Worm (Caenorhabditis elegans) whole organism, L1 larva: ENCODE data around the gene gst-28.
A peak's percentile ranks its signal among the peaks of the same experiment; 100 is the strongest.

Source experiments
- C04F5.9 ChIP-seq: sonication (generic microtip); optimal IDR thresholded peaks from 2 replicates; lab custom pipeline; 2016; ENCODE audit warnings: missing genetic modification characterization, missing compliant biosample characterization
- Y116A8C.19 ChIP-seq: sonication (generic microtip); optimal IDR thresholded peaks from 2 replicates; lab custom pipeline; 2016; ENCODE audit warnings: missing compliant biosample characterization, missing genetic modification characterization, borderline replicate concordance
- aha-1 ChIP-seq: fragments of 150-350 bp; optimal IDR thresholded peaks from 2 replicates; lab custom pipeline; 2014; ENCODE audit warnings: missing biosample characterization, missing genetic modification characterization
- alr-1 ChIP-seq: fragments of 200-800 bp; sonication (Bioruptor generic); optimal IDR thresholded peaks from 2 replicates; lab custom pipeline; 2018; ENCODE audit warnings: borderline replicate concordance, mild to moderate bottlenecking, missing genetic modification characterization, missing compliant biosample characterization
- aly-2 ChIP-seq: fragments of 150-350 bp; optimal IDR thresholded peaks from 2 replicates; lab custom pipeline; 2014; ENCODE audit warnings: missing biosample characterization, missing genetic modification characterization
- ama-1 ChIP-seq: fragments of 150-350 bp; optimal IDR thresholded peaks from 2 replicates; lab custom pipeline; 2014
- blmp-1 ChIP-seq: fragments of 150-350 bp; optimal IDR thresholded peaks from 2 replicates; lab custom pipeline; 2014; ENCODE audit warnings: missing biosample characterization, missing genetic modification characterization
- ceh-90 ChIP-seq: sonication (generic microtip); optimal IDR thresholded peaks from 2 replicates; lab custom pipeline; 2016; ENCODE audit warnings: missing genetic modification characterization, missing compliant biosample characterization
- ces-1 ChIP-seq: fragments of 150-350 bp; optimal IDR thresholded peaks from 2 replicates; lab custom pipeline; 2014; ENCODE audit warnings: missing biosample characterization, missing genetic modification reagents, missing genetic modification characterization
- dsc-1 ChIP-seq: sonication (generic microtip); optimal IDR thresholded peaks from 2 replicates; lab custom pipeline; 2016; ENCODE audit warnings: mild to moderate bottlenecking, missing genetic modification characterization, missing compliant biosample characterization
- efl-3 ChIP-seq: fragments of 200-800 bp; sonication (Bioruptor generic); optimal IDR thresholded peaks from 2 replicates; lab custom pipeline; 2018; ENCODE audit warnings: mild to moderate bottlenecking, missing genetic modification characterization, missing compliant biosample characterization
- egl-13 ChIP-seq: sonication (generic microtip); optimal IDR thresholded peaks from 2 replicates; lab custom pipeline; 2016; ENCODE audit warnings: missing genotype, missing genetic modification reagents, missing genetic modification characterization, missing compliant biosample characterization
- egl-27 ChIP-seq, 2 experiments: fragments of 150-350 bp in 1 of 2; sonication (generic microtip); optimal IDR thresholded peaks; 3 replicates each; lab custom pipeline; 2017 to 2018; ENCODE audit warnings: missing biosample characterization in 2 of 2, missing genetic modification characterization in 2 of 2, missing genetic modification reagents in 2 of 2
- elt-2 ChIP-seq: sonication (generic microtip); optimal IDR thresholded peaks from 2 replicates; lab custom pipeline; 2016; ENCODE audit warnings: missing genetic modification characterization, mild to moderate bottlenecking, inconsistent platforms, missing compliant biosample characterization, missing genetic modification reagents
- elt-3 ChIP-seq, 6 experiments: fragments of 150-350 bp in 1 of 6; sonication (generic microtip); optimal IDR thresholded peaks; 2 replicates each; lab custom pipeline; 2017 to 2018; ENCODE audit warnings: missing biosample characterization in 6 of 6, missing genetic modification characterization in 6 of 6, inconsistent platforms in 1 of 6
- ets-5 ChIP-seq: fragments of 200-800 bp; sonication (Bioruptor generic); IDR thresholded peaks from 2 replicates; pipeline ENCODE4 v1.3.6; 2022; ENCODE audit warnings: missing genetic modification characterization, missing compliant biosample characterization
- fkh-10 ChIP-seq: sonication (generic microtip); optimal IDR thresholded peaks from 2 replicates; lab custom pipeline; 2017; ENCODE audit warnings: missing biosample characterization, missing genetic modification reagents, missing genetic modification characterization
- fkh-4 ChIP-seq: sonication (generic microtip); optimal IDR thresholded peaks from 2 replicates; lab custom pipeline; 2016; ENCODE audit warnings: missing compliant biosample characterization, missing genetic modification characterization, borderline replicate concordance
- fos-1 ChIP-seq: fragments of 150-350 bp; optimal IDR thresholded peaks from 2 replicates; lab custom pipeline; 2014; ENCODE audit warnings: missing biosample characterization, missing genetic modification characterization
- grh-1 ChIP-seq: fragments of 200-800 bp; sonication (Bioruptor generic); IDR thresholded peaks from 2 replicates; pipeline ENCODE4 v1.3.6; 2022; ENCODE audit warnings: missing genetic modification reagents, missing genetic modification characterization, missing compliant biosample characterization
- hlh-4 ChIP-seq: sonication (generic microtip); optimal IDR thresholded peaks from 2 replicates; lab custom pipeline; 2016; ENCODE audit warnings: mild to moderate bottlenecking, missing genetic modification characterization, missing compliant biosample characterization
- isw-1 ChIP-seq: fragments of 200-800 bp; sonication (Bioruptor generic); IDR thresholded peaks from 2 replicates; pipeline ENCODE4 v1.3.6; 2022; ENCODE audit warnings: missing genetic modification characterization, missing compliant biosample characterization
- jun-1 ChIP-seq: fragments of 150-350 bp; optimal IDR thresholded peaks from 2 replicates; lab custom pipeline; 2014; ENCODE audit warnings: missing biosample characterization, missing genetic modification reagents, missing genetic modification characterization
- lin-13 ChIP-seq: fragments of 150-350 bp; optimal IDR thresholded peaks from 2 replicates; lab custom pipeline; 2014; ENCODE audit warnings: missing biosample characterization, missing genetic modification reagents, missing genetic modification characterization
- lin-15B ChIP-seq: fragments of 150-350 bp; sonication (generic microtip); optimal IDR thresholded peaks from 3 replicates; lab custom pipeline; 2014; ENCODE audit warnings: missing biosample characterization, missing genetic modification characterization
- lir-3 ChIP-seq: sonication (generic microtip); optimal IDR thresholded peaks from 2 replicates; lab custom pipeline; 2016; ENCODE audit warnings: mild to moderate bottlenecking, missing genetic modification characterization, moderate library complexity, missing compliant biosample characterization; ENCODE audit not compliant: poor library complexity
- lsy-2 ChIP-seq, 2 experiments: fragments of 150-350 bp; optimal IDR thresholded peaks; 2 replicates each; lab custom pipeline; 2014; ENCODE audit warnings: missing biosample characterization in 2 of 2, missing genetic modification characterization in 2 of 2
- mdl-1 ChIP-seq, 2 experiments: fragments of 150-350 bp; optimal IDR thresholded peaks; 2 replicates each; lab custom pipeline; 2014 to 2017; ENCODE audit warnings: missing biosample characterization in 2 of 2, missing genetic modification characterization in 2 of 2, inconsistent platforms in 1 of 2
- mef-2 ChIP-seq: fragments of 150-350 bp; optimal IDR thresholded peaks from 2 replicates; lab custom pipeline; 2014; ENCODE audit warnings: missing biosample characterization, missing genetic modification characterization
- mep-1 ChIP-seq: fragments of 150-350 bp; optimal IDR thresholded peaks from 2 replicates; lab custom pipeline; 2014; ENCODE audit warnings: missing biosample characterization, missing genetic modification characterization
- nhr-12 ChIP-seq: sonication (generic microtip); optimal IDR thresholded peaks from 2 replicates; lab custom pipeline; 2017; ENCODE audit warnings: missing biosample characterization, missing genetic modification characterization
- nhr-20 ChIP-seq: sonication (generic microtip); optimal IDR thresholded peaks from 2 replicates; lab custom pipeline; 2016; ENCODE audit warnings: mild to moderate bottlenecking, missing genetic modification characterization, missing compliant biosample characterization
- nhr-237 ChIP-seq: fragments of 150-350 bp; optimal IDR thresholded peaks from 2 replicates; lab custom pipeline; 2014; ENCODE audit warnings: missing biosample characterization, missing genetic modification characterization
- nhr-28 ChIP-seq: fragments of 150-350 bp; optimal IDR thresholded peaks from 2 replicates; lab custom pipeline; 2014; ENCODE audit warnings: missing biosample characterization, missing genetic modification characterization
- nhr-71 ChIP-seq: sonication (generic microtip); optimal IDR thresholded peaks from 2 replicates; lab custom pipeline; 2016; ENCODE audit warnings: mild to moderate bottlenecking, missing genetic modification characterization, moderate library complexity, missing compliant biosample characterization
- nhr-76 ChIP-seq: sonication (generic microtip); optimal IDR thresholded peaks from 2 replicates; lab custom pipeline; 2017; ENCODE audit warnings: missing biosample characterization, missing genetic modification characterization
- nhr-77 ChIP-seq: fragments of 150-350 bp; optimal IDR thresholded peaks from 2 replicates; lab custom pipeline; 2014; ENCODE audit warnings: missing biosample characterization, missing genetic modification characterization
- nhr-85 ChIP-seq: sonication (generic microtip); peaks from one replicate; lab custom pipeline; 2016; ENCODE audit warnings: missing genetic modification characterization, inconsistent platforms, missing compliant biosample characterization
- pax-3 ChIP-seq: fragments of 200-800 bp; sonication (Bioruptor generic); optimal IDR thresholded peaks from 2 replicates; lab custom pipeline; 2018; ENCODE audit warnings: mild to moderate bottlenecking, missing genetic modification characterization, moderate library complexity, missing compliant biosample characterization
- pqm-1 ChIP-seq: sonication (generic microtip); optimal IDR thresholded peaks from 3 replicates; lab custom pipeline; 2017; ENCODE audit warnings: missing biosample characterization, missing genetic modification characterization
- skn-1 ChIP-seq: fragments of 150-350 bp; optimal IDR thresholded peaks from 2 replicates; lab custom pipeline; 2014; ENCODE audit warnings: missing biosample characterization, missing genetic modification characterization
- snpc-4 ChIP-seq: fragments of 150-350 bp; optimal IDR thresholded peaks from 2 replicates; lab custom pipeline; 2014; ENCODE audit warnings: missing biosample characterization, missing genetic modification characterization
- snu-23 ChIP-seq: sonication (generic microtip); optimal IDR thresholded peaks from 2 replicates; lab custom pipeline; 2016; ENCODE audit warnings: missing genetic modification characterization, missing compliant biosample characterization
- swsn-7 ChIP-seq: sonication (generic microtip); optimal IDR thresholded peaks from 2 replicates; lab custom pipeline; 2016; ENCODE audit warnings: missing genetic modification characterization, missing compliant biosample characterization
- tbx-2 ChIP-seq: sonication (generic microtip); optimal IDR thresholded peaks from 2 replicates; lab custom pipeline; 2016; ENCODE audit warnings: missing genetic modification characterization, missing compliant biosample characterization
- tlp-1 ChIP-seq: fragments of 150-350 bp; optimal IDR thresholded peaks from 2 replicates; lab custom pipeline; 2014; ENCODE audit warnings: missing biosample characterization, missing genetic modification characterization
- unc-130 ChIP-seq: fragments of 150-350 bp; optimal IDR thresholded peaks from 2 replicates; lab custom pipeline; 2017; ENCODE audit warnings: missing biosample characterization, missing genetic modification characterization, inconsistent platforms
- unc-30 ChIP-seq: sonication (generic microtip); optimal IDR thresholded peaks from 2 replicates; lab custom pipeline; 2017; ENCODE audit warnings: missing biosample characterization, missing genetic modification characterization
- unc-62 ChIP-seq: fragments of 150-350 bp; optimal IDR thresholded peaks from 2 replicates; lab custom pipeline; 2014; ENCODE audit warnings: missing biosample characterization, missing genetic modification reagents, missing genetic modification characterization
- unc-86 ChIP-seq: sonication (generic microtip); optimal IDR thresholded peaks from 2 replicates; lab custom pipeline; 2016; ENCODE audit warnings: missing genetic modification characterization, missing compliant biosample characterization
- vab-15 ChIP-seq: sonication (generic microtip); optimal IDR thresholded peaks from 2 replicates; lab custom pipeline; 2017; ENCODE audit warnings: missing genotype, mild to moderate bottlenecking, missing genetic modification characterization, missing compliant biosample characterization
- xbp-1 ChIP-seq: sonication (generic microtip); optimal IDR thresholded peaks from 2 replicates; lab custom pipeline; 2016; ENCODE audit warnings: missing genetic modification characterization, missing compliant biosample characterization
- ztf-4 ChIP-seq: fragments of 150-350 bp; optimal IDR thresholded peaks from 2 replicates; lab custom pipeline; 2014; ENCODE audit warnings: missing biosample characterization, missing genetic modification characterization

gst-28 gene

DNA sequence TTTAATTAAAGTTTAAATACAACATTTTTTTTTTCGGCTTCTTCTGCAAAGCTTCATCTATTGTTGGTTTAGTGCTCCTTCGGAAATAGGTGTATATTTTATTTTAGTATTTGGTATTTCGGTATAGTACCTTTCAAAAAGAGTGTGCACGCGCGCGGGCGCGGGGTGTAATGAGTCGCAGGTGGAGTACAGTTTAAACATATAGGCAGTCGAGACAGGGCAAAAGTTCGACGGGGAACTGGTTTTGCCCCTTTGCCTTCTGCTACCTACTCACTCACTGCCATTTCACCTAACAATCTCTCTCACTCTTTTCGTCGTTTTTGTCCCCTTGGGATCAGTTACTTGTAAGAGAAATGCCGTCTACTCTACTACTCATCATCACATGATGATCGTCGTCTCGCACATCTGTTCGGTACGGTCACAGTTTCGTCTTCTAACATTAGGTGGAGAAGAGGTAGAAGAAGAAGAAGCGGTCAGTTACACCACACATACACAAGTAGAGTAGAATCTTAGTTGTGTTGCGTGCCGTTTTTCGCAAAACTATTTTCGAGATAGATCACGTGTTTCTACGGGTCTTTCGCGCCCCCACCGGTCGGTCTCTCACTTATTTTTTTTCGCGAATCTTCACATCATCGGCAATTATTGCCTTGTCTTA is 45.0 kb upstream of the gst-28 start (continued):
- TF ChIP-seq grh-1 (GFP tag; lab: Robert Waterston, UW) (peak; percentile 79), Y116A8C.19 (tag; lab: Kevin White, UChicago) (no peak), ama-1 (no peak), skn-1 (tag; lab: Kevin White, UChicago) (peak; percentile 49), nhr-76 (tag; lab: Kevin White, UChicago) (no peak), nhr-237 (tag; lab: Kevin White, UChicago) (no peak), nhr-85 (tag; lab: Kevin White, UChicago) (peak; percentile 95), xbp-1 (tag; lab: Kevin White, UChicago) (peak; percentile 35), ztf-4 (peak; percentile 20), hlh-4 (tag; lab: Kevin White, UChicago) (no peak), fkh-10 (GFP tag; lab: Kevin White, UChicago) (no peak), swsn-7 (no peak), snu-23 (GFP tag; lab: Kevin White, UChicago) (peak; percentile 82), nhr-77 (tag; lab: Kevin White, UChicago) (peak; percentile 62), unc-86 (tag; lab: Kevin White, UChicago) (no peak), vab-15 (no peak), ces-1 (no peak), egl-13 (tag; lab: Kevin White, UChicago) (no peak), mep-1 (tag; lab: Kevin White, UChicago) (peak; percentile 66), pax-3 (tag; lab: Kevin White, UChicago) (no peak), tlp-1 (no peak), nhr-12 (no peak), lir-3 (peak; percentile 69), dsc-1 (tag; lab: Kevin White, UChicago) (no peak), snpc-4 (tag; lab: Kevin White, UChicago) (no peak), pqm-1 (no peak), alr-1 (tag; lab: Kevin White, UChicago) (no peak), nhr-28 (tag; lab: Kevin White, UChicago) (no peak), elt-2 (tag; lab: Kevin White, UChicago) (no peak), unc-62 (GFP tag; lab: Kevin White, UChicago) (no peak), lsy-2 (tag; optimal IDR thresholded peaks at IDR 0.05; lab: Kevin White, UChicago) (peak in 1 of 2 experiments; percentile 70), ets-5 (no peak), nhr-20 (tag; lab: Kevin White, UChicago) (peak; percentile 87), nhr-71 (tag; lab: Kevin White, UChicago) (peak; percentile 83), unc-30 (no peak), unc-130 (peak; percentile 60), elt-3 (tag; optimal IDR thresholded peaks at IDR 0.05; lab: Kevin White, UChicago) (peak in 2 of 6 experiments; percentile 71 to 82), ceh-90 (no peak), tbx-2 (tag; lab: Kevin White, UChicago) (peak; percentile 65), aha-1 (tag; lab: Kevin White, UChicago) (no peak), blmp-1 (peak; percentile 87), lin-15B (tag; lab: Kevin White, UChicago) (no peak), mef-2 (tag; lab: Kevin White, UChicago) (no peak), C04F5.9 (tag; lab: Kevin White, UChicago) (no peak), fkh-4 (tag; lab: Kevin White, UChicago) (no peak), aly-2 (tag; lab: Kevin White, UChicago) (no peak), lin-13 (GFP tag; lab: Kevin White, UChicago) (peak; percentile 39), efl-3 (GFP tag; lab: Kevin White, UChicago) (no peak), mdl-1 (tag; optimal IDR thresholded peaks at IDR 0.05; lab: Kevin White, UChicago) (peak in 1 of 2 experiments; percentile 20), jun-1 (tag; lab: Kevin White, UChicago) (no peak), fos-1 (tag; lab: Kevin White, UChicago) (no peak), isw-1 (no peak), egl-27 (tag; optimal IDR thresholded peaks at IDR 0.05; lab: Kevin White, UChicago) (no peak)
